Worm (Caenorhabditis elegans) whole organism, L4 larva: ENCODE data around the gene lron-7.

Source experiments
- D1046.2 ChIP-seq: fragments of 200-800 bp; sonication (Bioruptor generic); IDR thresholded peaks from 2 replicates; pipeline ENCODE4 v1.3.6; 2022; ENCODE audit warnings: missing genetic modification characterization, missing compliant biosample characterization
- Y105C5A.15 ChIP-seq: fragments of 200-800 bp; sonication (Bioruptor generic); IDR thresholded peaks from 2 replicates; pipeline ENCODE4 v1.3.6; 2022; ENCODE audit warnings: missing genetic modification characterization, missing compliant biosample characterization
- Y48G9A.11 ChIP-seq: fragments of 200-800 bp; sonication (Bioruptor generic); IDR thresholded peaks from 2 replicates; pipeline ENCODE4 v1.3.6; 2022; ENCODE audit warnings: missing genetic modification reagents, missing genetic modification characterization, missing compliant biosample characterization
- Y5F2A.4 ChIP-seq: fragments of 200-800 bp; sonication (Bioruptor generic); optimal IDR thresholded peaks from 2 replicates; lab custom pipeline; 2018; ENCODE audit warnings: mild to moderate bottlenecking, missing genetic modification characterization, missing compliant biosample characterization
- aly-2 ChIP-seq: sonication (generic microtip); optimal IDR thresholded peaks from 2 replicates; lab custom pipeline; 2018; ENCODE audit warnings: missing biosample characterization, missing genetic modification characterization
- ceh-28 ChIP-seq: fragments of 150-350 bp; optimal IDR thresholded peaks from 2 replicates; lab custom pipeline; 2014; ENCODE audit warnings: missing biosample characterization, missing genetic modification reagents, missing genetic modification characterization
- ceh-32 ChIP-seq: sonication (generic microtip); optimal IDR thresholded peaks from 2 replicates; lab custom pipeline; 2016; ENCODE audit warnings: mild to moderate bottlenecking, missing genetic modification characterization, missing compliant biosample characterization; ENCODE audit not compliant: poor library complexity
- ceh-44 ChIP-seq: fragments of 200-800 bp; sonication (Bioruptor generic); IDR thresholded peaks from 2 replicates; pipeline ENCODE4 v1.3.6; 2022; ENCODE audit warnings: missing genetic modification reagents, missing genetic modification characterization, missing compliant biosample characterization
- ceh-62 ChIP-seq: sonication (generic microtip); optimal IDR thresholded peaks from 2 replicates; lab custom pipeline; 2017; ENCODE audit warnings: missing biosample characterization, missing genetic modification characterization
- ceh-82 ChIP-seq: sonication (generic microtip); optimal IDR thresholded peaks from 2 replicates; lab custom pipeline; 2017; ENCODE audit warnings: missing biosample characterization, missing genetic modification characterization
- ctbp-1 ChIP-seq: fragments of 200-800 bp; sonication (Bioruptor generic); IDR thresholded peaks from 2 replicates; pipeline ENCODE4 v1.3.6; 2022; ENCODE audit warnings: missing genetic modification reagents, missing genetic modification characterization, missing compliant biosample characterization
- daf-12 ChIP-seq: fragments of 150-350 bp; optimal IDR thresholded peaks from 2 replicates; lab custom pipeline; 2014; ENCODE audit warnings: missing biosample characterization, missing genetic modification reagents, missing genetic modification characterization
- daf-19 ChIP-seq: fragments of 200-800 bp; sonication (Bioruptor generic); conservative IDR thresholded peaks from 2 replicates; pipeline ENCODE4 v1.3.6; 2022; ENCODE audit warnings: missing genetic modification characterization, missing compliant biosample characterization
- dmd-6 ChIP-seq: fragments of 200-800 bp; sonication (Bioruptor generic); IDR thresholded peaks from 2 replicates; pipeline ENCODE4 v1.3.6; 2022; ENCODE audit warnings: missing genetic modification reagents, missing genetic modification characterization, missing compliant biosample characterization
- dmd-8 ChIP-seq: fragments of 200-800 bp; sonication (Bioruptor generic); IDR thresholded peaks from 2 replicates; pipeline ENCODE4 v1.3.6; 2022; ENCODE audit warnings: missing genetic modification characterization, missing compliant biosample characterization
- dmd-9 ChIP-seq: fragments of 200-800 bp; sonication (Bioruptor generic); IDR thresholded peaks from 2 replicates; pipeline ENCODE4 v1.3.6; 2022; ENCODE audit warnings: missing genetic modification reagents, missing genetic modification characterization, missing compliant biosample characterization
- dve-1 ChIP-seq: sonication (generic microtip); optimal IDR thresholded peaks from 2 replicates; lab custom pipeline; 2017; ENCODE audit warnings: antibody characterized with exemption, mild to moderate bottlenecking, missing genetic modification characterization, missing compliant biosample characterization; ENCODE audit not compliant: insufficient read depth
- egl-27 ChIP-seq: sonication (generic microtip); optimal IDR thresholded peaks from 3 replicates; lab custom pipeline; 2017; ENCODE audit warnings: missing biosample characterization, missing genetic modification reagents, missing genetic modification characterization
- egl-43 ChIP-seq: fragments of 200-800 bp; sonication (Bioruptor generic); IDR thresholded peaks from 2 replicates; pipeline ENCODE4 v1.3.6; 2022; ENCODE audit warnings: missing genetic modification reagents, missing genetic modification characterization, missing compliant biosample characterization
- fos-1 ChIP-seq: fragments of 150-350 bp; optimal IDR thresholded peaks from 2 replicates; lab custom pipeline; 2014; ENCODE audit warnings: missing biosample characterization, missing genetic modification characterization
- hmg-1.1 ChIP-seq: fragments of 200-800 bp; sonication (Bioruptor generic); IDR thresholded peaks from 2 replicates; pipeline ENCODE4 v1.3.6; 2022; ENCODE audit warnings: missing genetic modification reagents, missing genetic modification characterization, missing compliant biosample characterization
- lin-1 ChIP-seq: fragments of 200-800 bp; sonication (Bioruptor generic); IDR thresholded peaks from 2 replicates; pipeline ENCODE4 v1.3.6; 2022; ENCODE audit warnings: missing genetic modification reagents, missing genetic modification characterization, missing compliant biosample characterization
- lin-39 ChIP-seq: fragments of 150-350 bp; optimal IDR thresholded peaks from 2 replicates; lab custom pipeline; 2014; ENCODE audit warnings: missing biosample characterization, missing genetic modification reagents, missing genetic modification characterization
- lir-3 ChIP-seq: sonication (generic microtip); optimal IDR thresholded peaks from 2 replicates; lab custom pipeline; 2016; ENCODE audit warnings: mild to moderate bottlenecking, missing genetic modification characterization, missing compliant biosample characterization
- lsy-2 ChIP-seq, 2 experiments: fragments of 150-350 bp in 1 of 2; sonication (generic microtip) in 1 of 2; optimal IDR thresholded peaks; 2 replicates each; lab custom pipeline; 2014 to 2017; ENCODE audit warnings: missing biosample characterization in 2 of 2, missing genetic modification characterization in 2 of 2
- madf-5 ChIP-seq, 2 experiments: fragments of 200-800 bp; sonication (Bioruptor generic); IDR thresholded peaks; 2 replicates each; pipeline ENCODE4 v1.3.6; 2022; ENCODE audit warnings: missing compliant biosample characterization in 2 of 2, missing genetic modification characterization in 2 of 2
- mdl-1 ChIP-seq, 2 experiments: fragments of 150-350 bp in 1 of 2; sonication (generic microtip) in 1 of 2; optimal IDR thresholded peaks; 2 replicates each; lab custom pipeline; 2014 to 2017; ENCODE audit warnings: missing biosample characterization in 2 of 2, missing genetic modification characterization in 2 of 2
- mdt-29 ChIP-seq: fragments of 200-800 bp; sonication (Bioruptor generic); IDR thresholded peaks from 2 replicates; pipeline ENCODE4 v1.3.6; 2022; ENCODE audit warnings: missing genetic modification reagents, missing genetic modification characterization, missing compliant biosample characterization
- mes-2 ChIP-seq: sonication (generic microtip); optimal IDR thresholded peaks from 2 replicates; lab custom pipeline; 2016; ENCODE audit warnings: missing genotype, mild to moderate bottlenecking, missing genetic modification characterization, missing compliant biosample characterization; ENCODE audit not compliant: poor library complexity, severe bottlenecking
- mxl-3 ChIP-seq: fragments of 200-800 bp; sonication (Bioruptor generic); optimal IDR thresholded peaks from 2 replicates; lab custom pipeline; 2018; ENCODE audit warnings: mild to moderate bottlenecking, missing genetic modification characterization, missing compliant biosample characterization
- nhr-10 ChIP-seq: fragments of 150-350 bp; optimal IDR thresholded peaks from 2 replicates; lab custom pipeline; 2014; ENCODE audit warnings: missing biosample characterization, missing genetic modification characterization
- nhr-11 ChIP-seq: fragments of 150-350 bp; optimal IDR thresholded peaks from 2 replicates; lab custom pipeline; 2014; ENCODE audit warnings: missing biosample characterization, missing genetic modification characterization
- nhr-237 ChIP-seq: sonication (generic microtip); optimal IDR thresholded peaks from 2 replicates; lab custom pipeline; 2017; ENCODE audit warnings: missing biosample characterization, missing genetic modification characterization
- nhr-25 ChIP-seq: sonication (generic microtip); optimal IDR thresholded peaks from 2 replicates; lab custom pipeline; 2017; ENCODE audit warnings: missing genetic modification characterization, mild to moderate bottlenecking, missing compliant biosample characterization, antibody characterized with exemption, moderate library complexity, borderline replicate concordance; ENCODE audit not compliant: insufficient read depth
- nhr-28 ChIP-seq: fragments of 150-350 bp; optimal IDR thresholded peaks from 2 replicates; lab custom pipeline; 2014; ENCODE audit warnings: missing biosample characterization, missing genetic modification characterization
- nhr-41 ChIP-seq: fragments of 200-800 bp; sonication (Bioruptor generic); IDR thresholded peaks from 2 replicates; pipeline ENCODE4 v1.3.6; 2022; ENCODE audit warnings: missing genetic modification reagents, missing genetic modification characterization, missing compliant biosample characterization
- nhr-42 ChIP-seq: fragments of 200-800 bp; sonication (Bioruptor generic); IDR thresholded peaks from 2 replicates; pipeline ENCODE4 v1.3.6; 2022; ENCODE audit warnings: missing genetic modification characterization, missing compliant biosample characterization
- nhr-48 ChIP-seq: sonication (generic microtip); optimal IDR thresholded peaks from 2 replicates; lab custom pipeline; 2016; ENCODE audit warnings: mild to moderate bottlenecking, missing genetic modification characterization, missing compliant biosample characterization
- nhr-6 ChIP-seq: fragments of 150-350 bp; optimal IDR thresholded peaks from 2 replicates; lab custom pipeline; 2014; ENCODE audit warnings: missing biosample characterization, missing genetic modification characterization
- nhr-76 ChIP-seq: fragments of 150-350 bp; optimal IDR thresholded peaks from 2 replicates; lab custom pipeline; 2014; ENCODE audit warnings: missing biosample characterization, missing genetic modification characterization
- php-3 ChIP-seq: fragments of 200-800 bp; sonication (Bioruptor generic); IDR thresholded peaks from 2 replicates; pipeline ENCODE4 v1.3.6; 2022; ENCODE audit warnings: missing genetic modification reagents, missing genetic modification characterization, missing compliant biosample characterization
- pqm-1 ChIP-seq: sonication (generic microtip); optimal IDR thresholded peaks from 2 replicates; lab custom pipeline; 2017; ENCODE audit warnings: missing biosample characterization, missing genetic modification characterization
- sdz-12 ChIP-seq: fragments of 200-800 bp; sonication (Bioruptor generic); optimal IDR thresholded peaks from 2 replicates; lab custom pipeline; 2018; ENCODE audit warnings: mild to moderate bottlenecking, missing genetic modification characterization, missing compliant biosample characterization
- set-16 ChIP-seq: fragments of 200-800 bp; sonication (Bioruptor generic); IDR thresholded peaks from 2 replicates; pipeline ENCODE4 v1.3.6; 2022; ENCODE audit warnings: missing genetic modification reagents, missing genetic modification characterization, missing compliant biosample characterization
- spr-3 ChIP-seq: fragments of 200-800 bp; sonication (Bioruptor generic); optimal IDR thresholded peaks from 2 replicates; lab custom pipeline; 2018; ENCODE audit warnings: mild to moderate bottlenecking, missing genetic modification characterization, missing compliant biosample characterization
- unc-39 ChIP-seq: sonication (generic microtip); optimal IDR thresholded peaks from 2 replicates; lab custom pipeline; 2017; ENCODE audit warnings: missing biosample characterization, missing genetic modification characterization
- zag-1 ChIP-seq: fragments of 150-350 bp; optimal IDR thresholded peaks from 2 replicates; lab custom pipeline; 2014; ENCODE audit warnings: missing biosample characterization, missing genetic modification characterization
- zfp-2 ChIP-seq: sonication (generic microtip); optimal IDR thresholded peaks from 2 replicates; lab custom pipeline; 2016; ENCODE audit warnings: mild to moderate bottlenecking, missing genetic modification characterization, missing compliant biosample characterization
- zip-11 ChIP-seq: fragments of 200-800 bp; sonication (Bioruptor generic); IDR thresholded peaks from 2 replicates; pipeline ENCODE4 v1.3.6; 2022; ENCODE audit warnings: missing genetic modification characterization, missing compliant biosample characterization
- ztf-11 ChIP-seq: fragments of 150-350 bp; optimal IDR thresholded peaks from 2 replicates; lab custom pipeline; 2014; ENCODE audit warnings: missing biosample characterization, missing genetic modification characterization
- ztf-7 ChIP-seq: fragments of 150-350 bp; optimal IDR thresholded peaks from 2 replicates; lab custom pipeline; 2014; ENCODE audit warnings: missing biosample characterization, missing genetic modification characterization

The lron-7 gene

DNA sequence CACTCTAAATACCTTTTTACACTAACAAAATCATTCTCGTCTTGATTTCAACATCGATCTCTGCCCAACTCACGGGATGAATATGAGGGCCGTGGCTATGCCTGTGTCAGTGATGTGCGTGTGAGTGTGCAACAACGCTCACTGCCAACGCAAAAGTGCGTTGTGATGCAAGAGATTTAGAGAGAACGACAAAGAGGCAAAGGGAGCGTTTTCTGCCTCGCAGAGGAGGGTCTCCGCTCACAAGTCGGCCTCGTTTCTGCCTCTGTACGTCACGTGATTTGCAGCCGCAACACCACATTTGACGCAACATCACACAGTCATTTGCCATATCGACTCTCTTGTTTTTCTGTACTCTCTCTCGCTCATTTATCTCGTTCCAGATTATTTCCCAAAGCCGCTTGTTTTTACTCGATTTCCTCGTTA lies 42.4 kb downstream of the lron-7 start, which contains the start of gene epg-7 (continued):
- no peak for TF ChIP-seq daf-12 (tag; lab: Kevin White, UChicago)
- peak; percentile 80 to 93 for TF ChIP-seq lsy-2 (tag; optimal IDR thresholded peaks at IDR 0.05; lab: Kevin White, UChicago)
- peak; percentile 93 for TF ChIP-seq nhr-11 (tag; lab: Kevin White, UChicago)
- TF ChIP-seq pqm-1, result no peak
- TF ChIP-seq daf-19, result no peak
- peak; percentile 96 for TF ChIP-seq dve-1 (tag; lab: Kevin White, UChicago)
- no peak for TF ChIP-seq unc-39 (tag; lab: Kevin White, UChicago)
- TF ChIP-seq nhr-48, result peak; percentile 88
- TF ChIP-seq ceh-82, result no peak
- TF ChIP-seq nhr-76 (tag; lab: Kevin White, UChicago), result no peak
- TF ChIP-seq dmd-8 (GFP tag; lab: Robert Waterston, UW), result peak; percentile 31; the same call in 1 of the 2 replicates
- TF ChIP-seq nhr-6 (tag; lab: Kevin White, UChicago), result peak; percentile 86
- no peak for TF ChIP-seq Y48G9A.11
- TF ChIP-seq nhr-41 (GFP tag; lab: Robert Waterston, UW), result no peak
- TF ChIP-seq madf-5 (GFP tag; IDR thresholded peaks at IDR 0.05; lab: Robert Waterston, UW), result 0 out of 4 replicates have a peak, but pooled peaks of 1 of the 2 experiments have one; percentile 59
- TF ChIP-seq lin-1 (GFP tag; lab: Robert Waterston, UW), result peak; percentile 86
- TF ChIP-seq spr-3, result peak; percentile 37
- peak; percentile 79 for TF ChIP-seq set-16 (GFP tag; lab: Robert Waterston, UW)
- peak; percentile 89 for TF ChIP-seq mxl-3 (GFP tag; lab: Kevin White, UChicago)
- peak; percentile 80 to 96 for TF ChIP-seq mdl-1 (tag; optimal IDR thresholded peaks at IDR 0.05; lab: Kevin White, UChicago)
- TF ChIP-seq ctbp-1 (GFP tag; lab: Robert Waterston, UW), result peak; percentile 95
- peak; percentile 92 for TF ChIP-seq nhr-25
- TF ChIP-seq egl-27 (tag; lab: Kevin White, UChicago), result no peak
- peak; percentile 91 for TF ChIP-seq egl-43 (GFP tag; lab: Robert Waterston, UW)
- TF ChIP-seq D1046.2, result no peak
- TF ChIP-seq ztf-11 (tag; lab: Kevin White, UChicago), result no peak
- TF ChIP-seq nhr-10 (tag; lab: Kevin White, UChicago), result peak; percentile 37
- TF ChIP-seq Y5F2A.4 (GFP tag; lab: Kevin White, UChicago), result peak; percentile 57
- TF ChIP-seq ceh-28 (tag; lab: Kevin White, UChicago), result peak; percentile 21
- peak; percentile 95 for TF ChIP-seq hmg-1.1 (GFP tag; lab: Robert Waterston, UW)
- peak; percentile 93 for TF ChIP-seq dmd-6
- no peak for TF ChIP-seq zip-11 (GFP tag; lab: Robert Waterston, UW)
- TF ChIP-seq nhr-237 (tag; lab: Kevin White, UChicago), result no peak
- TF ChIP-seq lin-39 (tag; lab: Kevin White, UChicago), result no peak
- TF ChIP-seq dmd-9 (GFP tag; lab: Robert Waterston, UW), result peak; percentile 69
- no peak for TF ChIP-seq Y105C5A.15 (GFP tag; lab: Robert Waterston, UW)
- TF ChIP-seq sdz-12 (GFP tag; lab: Kevin White, UChicago), result no peak
- TF ChIP-seq fos-1 (tag; lab: Kevin White, UChicago), result no peak
- TF ChIP-seq mes-2, result peak; percentile 84
- TF ChIP-seq lir-3 (tag; lab: Kevin White, UChicago), result no peak
- peak; percentile 69 for TF ChIP-seq php-3 (GFP tag; lab: Robert Waterston, UW)
- peak; percentile 9 for TF ChIP-seq zfp-2 (tag; lab: Kevin White, UChicago)
- TF ChIP-seq ceh-44 (GFP tag; lab: Robert Waterston, UW), result 0 out of 2 replicates have a peak, but pooled peaks have one; percentile 24
- TF ChIP-seq zag-1, result peak; percentile 39
- TF ChIP-seq ceh-32, result peak; percentile 63
- peak; percentile 86 for TF ChIP-seq nhr-42 (GFP tag; lab: Robert Waterston, UW)
- TF ChIP-seq mdt-29 (GFP tag; lab: Robert Waterston, UW), result peak; percentile 80
- no peak for TF ChIP-seq ceh-62 (tag; lab: Kevin White, UChicago)
- TF ChIP-seq aly-2 (tag; lab: Kevin White, UChicago), result no peak
- peak; percentile 87 for TF ChIP-seq ztf-7 (tag; lab: Kevin White, UChicago)
- peak; percentile 91 for TF ChIP-seq nhr-28 (tag; lab: Kevin White, UChicago)
